Worm (Caenorhabditis elegans) whole organism, early embryonic: ENCODE data around the gene Y50E8A.6.

Experiments
- B0310.2 ChIP-seq: sonication (generic microtip); optimal IDR thresholded peaks from 2 replicates; lab custom pipeline; 2016; ENCODE audit warnings: mild to moderate bottlenecking, missing genetic modification characterization, missing compliant biosample characterization
- F13C5.2 ChIP-seq: sonication (generic microtip); optimal IDR thresholded peaks from 2 replicates; lab custom pipeline; 2017; ENCODE audit warnings: mild to moderate bottlenecking, missing genetic modification characterization, inconsistent platforms, missing compliant biosample characterization
- aly-1 ChIP-seq: sonication (generic microtip); optimal IDR thresholded peaks from 2 replicates; lab custom pipeline; 2016; ENCODE audit warnings: missing genetic modification characterization, missing compliant biosample characterization
- ama-1 ChIP-seq: fragments of 150-350 bp; optimal IDR thresholded peaks from 2 replicates; lab custom pipeline; 2014
- ceh-13 ChIP-seq: fragments of 200-800 bp; sonication (Bioruptor generic); optimal IDR thresholded peaks from 2 replicates; lab custom pipeline; 2018; ENCODE audit warnings: mild to moderate bottlenecking, missing genetic modification characterization, missing compliant biosample characterization
- ceh-36 ChIP-seq: sonication (generic microtip); optimal IDR thresholded peaks from 2 replicates; lab custom pipeline; 2016; ENCODE audit warnings: missing genetic modification characterization, inconsistent platforms, missing compliant biosample characterization
- ets-7 ChIP-seq: sonication (generic microtip); optimal IDR thresholded peaks from 2 replicates; lab custom pipeline; 2016; ENCODE audit warnings: missing genotype, missing genetic modification characterization, missing compliant biosample characterization
- flt-1 ChIP-seq: fragments of 200-800 bp; sonication (Bioruptor generic); IDR thresholded peaks from 2 replicates; pipeline ENCODE4 v1.3.6; 2022; ENCODE audit warnings: missing genetic modification characterization, missing compliant biosample characterization
- hmbx-1 ChIP-seq: sonication (generic microtip); optimal IDR thresholded peaks from 2 replicates; lab custom pipeline; 2016; ENCODE audit warnings: mild to moderate bottlenecking, missing genetic modification characterization, missing compliant biosample characterization
- hmg-4 ChIP-seq: fragments of 200-800 bp; sonication (Bioruptor generic); optimal IDR thresholded peaks from 2 replicates; lab custom pipeline; 2018; ENCODE audit warnings: mild to moderate bottlenecking, missing genetic modification characterization, missing compliant biosample characterization
- hnd-1 ChIP-seq: sonication (generic microtip); optimal IDR thresholded peaks from 2 replicates; lab custom pipeline; 2016; ENCODE audit warnings: missing genetic modification characterization, missing compliant biosample characterization
- pes-1 ChIP-seq: fragments of 200-800 bp; sonication (Bioruptor generic); IDR thresholded peaks from 2 replicates; pipeline ENCODE4 v1.3.6; 2022; ENCODE audit warnings: missing genetic modification reagents, missing genetic modification characterization, missing compliant biosample characterization
- scrt-1 ChIP-seq: fragments of 200-800 bp; sonication (Bioruptor generic); IDR thresholded peaks from 2 replicates; pipeline ENCODE4 v1.3.6; 2022; ENCODE audit warnings: missing genetic modification characterization, missing compliant biosample characterization
- sea-1 ChIP-seq: fragments of 200-800 bp; sonication (Bioruptor generic); conservative IDR thresholded peaks from 2 replicates; pipeline ENCODE4 v1.3.6; 2022; ENCODE audit warnings: missing genetic modification characterization, missing compliant biosample characterization
- tbx-11 ChIP-seq: fragments of 200-800 bp; sonication (Bioruptor generic); IDR thresholded peaks from 2 replicates; pipeline ENCODE4 v1.3.6; 2022; ENCODE audit warnings: missing genetic modification characterization, missing compliant biosample characterization
- tbx-37 ChIP-seq: fragments of 200-800 bp; sonication (Bioruptor generic); conservative IDR thresholded peaks from 2 replicates; pipeline ENCODE4 v1.3.6; 2022; ENCODE audit warnings: missing genetic modification reagents, missing genetic modification characterization, missing compliant biosample characterization
- tra-4 ChIP-seq: sonication (generic microtip); optimal IDR thresholded peaks from 2 replicates; lab custom pipeline; 2017; ENCODE audit warnings: missing genetic modification characterization, missing compliant biosample characterization

The Y50E8A.6 gene

ce11 chrV:14741233-14741632, at the start of gene Y50E8A.6:
Gene Y50E8A.6, minus strand, starts transcription at chrV:14741333.
- TF ChIP-seq aly-1 (tag; lab: Kevin White, UChicago) = no peak
- TF ChIP-seq flt-1 (GFP tag; lab: Robert Waterston, UW) = no peak
- TF ChIP-seq sea-1 (GFP tag; lab: Robert Waterston, UW) = no peak
- TF ChIP-seq F13C5.2 (tag; lab: Kevin White, UChicago) = no peak
- TF ChIP-seq tbx-37 (GFP tag; lab: Robert Waterston, UW) = no peak
- no peak for TF ChIP-seq hmg-4 (GFP tag; lab: Kevin White, UChicago)
- TF ChIP-seq ceh-13 (GFP tag; lab: Kevin White, UChicago) = no peak
- no peak for TF ChIP-seq hmbx-1 (tag; lab: Kevin White, UChicago)
- no peak for TF ChIP-seq tra-4
- TF ChIP-seq B0310.2 (tag; lab: Kevin White, UChicago) = no peak
- TF ChIP-seq pes-1 (GFP tag; lab: Robert Waterston, UW) = no peak
- TF ChIP-seq hnd-1 = no peak
- TF ChIP-seq scrt-1 (GFP tag; lab: Robert Waterston, UW) = no peak

- TF ChIP-seq flt-1 (GFP tag; lab: Robert Waterston, UW) (no peak), hmg-4 (GFP tag; lab: Kevin White, UChicago) (no peak), B0310.2 (tag; lab: Kevin White, UChicago) (no peak), tbx-11 (GFP tag; lab: Robert Waterston, UW) (no peak), ceh-36 (no peak), pes-1 (GFP tag; lab: Robert Waterston, UW) (no peak), hmbx-1 (tag; lab: Kevin White, UChicago) (no peak), tbx-37 (GFP tag; lab: Robert Waterston, UW) (no peak), scrt-1 (GFP tag; lab: Robert Waterston, UW) (no peak), ceh-13 (GFP tag; lab: Kevin White, UChicago) (no peak), sea-1 (GFP tag; lab: Robert Waterston, UW) (no peak), ama-1 (lab: Kevin White, UChicago) (no peak), hnd-1 (no peak)
These were observed 49.7 kb upstream of the Y50E8A.6 start for ce11 chrV:14790792-14791191.

ce11 chrV:14788462-14788861, 47.3 kb upstream of the Y50E8A.6 start:
- TF ChIP-seq flt-1 (GFP tag; lab: Robert Waterston, UW) (no peak), aly-1 (tag; lab: Kevin White, UChicago) (no peak), F13C5.2 (tag; lab: Kevin White, UChicago) (no peak), hmg-4 (GFP tag; lab: Kevin White, UChicago) (no peak), pes-1 (GFP tag; lab: Robert Waterston, UW) (no peak), B0310.2 (tag; lab: Kevin White, UChicago) (no peak), tbx-37 (GFP tag; lab: Robert Waterston, UW) (no peak), hnd-1 (no peak), sea-1 (GFP tag; lab: Robert Waterston, UW) (no peak), scrt-1 (GFP tag; lab: Robert Waterston, UW) (no peak), ceh-36 (no peak), ceh-13 (GFP tag; lab: Kevin White, UChicago) (no peak), hmbx-1 (tag; lab: Kevin White, UChicago) (no peak), tra-4 (no peak)

- TF ChIP-seq tbx-37 (GFP tag; lab: Robert Waterston, UW) = no peak
- TF ChIP-seq hmg-4 (GFP tag; lab: Kevin White, UChicago) = no peak
- TF ChIP-seq F13C5.2 (tag; lab: Kevin White, UChicago) = no peak
- TF ChIP-seq hmbx-1 (tag; lab: Kevin White, UChicago) = no peak
- TF ChIP-seq B0310.2 (tag; lab: Kevin White, UChicago) = no peak
These were observed 43.7 kb upstream of the Y50E8A.6 start for ce11 chrV:14784787-14785186.

ce11 chrV:14784160-14784774, 43.1 kb upstream of the Y50E8A.6 start, which contains the start of gene Y50E8A.12:
Gene Y50E8A.12, minus strand, starts transcription at chrV:14784210.
- TF ChIP-seq pes-1 (GFP tag; lab: Robert Waterston, UW) (no peak), hmbx-1 (tag; lab: Kevin White, UChicago) (no peak), B0310.2 (tag; lab: Kevin White, UChicago) (no peak), scrt-1 (GFP tag; lab: Robert Waterston, UW) (no peak), ceh-36 (no peak), ceh-13 (GFP tag; lab: Kevin White, UChicago) (no peak), tbx-37 (GFP tag; lab: Robert Waterston, UW) (no peak), tbx-11 (GFP tag; lab: Robert Waterston, UW) (no peak), flt-1 (GFP tag; lab: Robert Waterston, UW) (no peak), sea-1 (GFP tag; lab: Robert Waterston, UW) (no peak), hmg-4 (GFP tag; lab: Kevin White, UChicago) (no peak), ama-1 (lab: Kevin White, UChicago) (no peak), aly-1 (tag; lab: Kevin White, UChicago) (no peak), F13C5.2 (tag; lab: Kevin White, UChicago) (no peak), hnd-1 (no peak), tra-4 (no peak), ets-7 (no peak)

- no peak for TF ChIP-seq ceh-13 (GFP tag; lab: Kevin White, UChicago)
- TF ChIP-seq hmg-4 (GFP tag; lab: Kevin White, UChicago) = no peak
- no peak for TF ChIP-seq ama-1 (lab: Kevin White, UChicago)
- TF ChIP-seq scrt-1 (GFP tag; lab: Robert Waterston, UW) = no peak
- TF ChIP-seq tbx-11 (GFP tag; lab: Robert Waterston, UW) = no peak
- TF ChIP-seq tbx-37 (GFP tag; lab: Robert Waterston, UW) = no peak
- TF ChIP-seq tra-4 = no peak
- TF ChIP-seq sea-1 (GFP tag; lab: Robert Waterston, UW) = no peak
- TF ChIP-seq ceh-36 = no peak
- TF ChIP-seq F13C5.2 (tag; lab: Kevin White, UChicago) = no peak
These were observed 40.0 kb upstream of the Y50E8A.6 start, which contains the start of gene Y50E8A.11 for ce11 chrV:14781130-14781529. Gene Y50E8A.11, plus strand, starts transcription at chrV:14781430.

- TF ChIP-seq pes-1 (GFP tag; lab: Robert Waterston, UW) (no peak), ceh-13 (GFP tag; lab: Kevin White, UChicago) (no peak), ceh-36 (no peak), aly-1 (tag; lab: Kevin White, UChicago) (no peak), tbx-37 (GFP tag; lab: Robert Waterston, UW) (no peak), B0310.2 (tag; lab: Kevin White, UChicago) (no peak), flt-1 (GFP tag; lab: Robert Waterston, UW) (no peak), hmg-4 (GFP tag; lab: Kevin White, UChicago) (no peak), tbx-11 (GFP tag; lab: Robert Waterston, UW) (no peak), tra-4 (no peak), ets-7 (no peak), sea-1 (GFP tag; lab: Robert Waterston, UW) (no peak), ama-1 (lab: Kevin White, UChicago) (no peak), hmbx-1 (tag; lab: Kevin White, UChicago) (no peak), F13C5.2 (tag; lab: Kevin White, UChicago) (no peak), hnd-1 (no peak), scrt-1 (GFP tag; lab: Robert Waterston, UW) (no peak)
These were observed 38.5 kb upstream of the Y50E8A.6 start, which contains the start of the genes scrm-7 and Y50E8A.10 for ce11 chrV:14779644-14780043. Gene scrm-7, minus strand, starts transcription at chrV:14779744. Gene Y50E8A.10, plus strand, starts transcription at chrV:14779996.
